Worm (Caenorhabditis elegans): ENCODE data around the gene ten-1.

The ten-1 gene

ce11 chrIII:6856709-6857108 is 36.0 kb downstream of the ten-1 start, which contains the start of gene zak-1:
zak-1 (minus strand) TSS chrIII:6856809.
- TF ChIP-seq mls-2 (tag; optimal IDR thresholded peaks at IDR 0.05) (no peak), lsy-2 (tag; optimal IDR thresholded peaks at IDR 0.05) (no peak), ztf-11 (tag; optimal IDR thresholded peaks at IDR 0.05) (no peak), ham-2 (GFP tag; optimal IDR thresholded peaks at IDR 0.05) (no peak), cnd-1 (tag; optimal IDR thresholded peaks at IDR 0.05) (no peak), ceh-43 (GFP tag; optimal IDR thresholded peaks at IDR 0.05) (no peak), nhr-76 (tag; optimal IDR thresholded peaks at IDR 0.05) (no peak), unc-62 (GFP tag; optimal IDR thresholded peaks at IDR 0.05) (no peak)

ce11 chrIII:6857390-6857848 is 36.7 kb downstream of the ten-1 start:
- no peak for TF ChIP-seq blmp-1 (tag; optimal IDR thresholded peaks at IDR 0.05)
- no peak for TF ChIP-seq mab-5 (tag; optimal IDR thresholded peaks at IDR 0.05)
- TF ChIP-seq tbx-8 (GFP tag; optimal IDR thresholded peaks at IDR 0.05): no peak
- no peak for TF ChIP-seq cnd-1 (tag; optimal IDR thresholded peaks at IDR 0.05)
- TF ChIP-seq elt-1 (tag; optimal IDR thresholded peaks at IDR 0.05; ENCODE audit: borderline replicate concordance, insufficient read depth): no peak
- TF ChIP-seq ceh-43 (GFP tag; optimal IDR thresholded peaks at IDR 0.05): no peak
- TF ChIP-seq zip-8 (tag; optimal IDR thresholded peaks at IDR 0.05): no peak
- TF ChIP-seq nhr-28 (tag; optimal IDR thresholded peaks at IDR 0.05): no peak
- no peak for TF ChIP-seq nhr-76 (tag; optimal IDR thresholded peaks at IDR 0.05)

ce11 chrIII:6859482-6859881 is 38.7 kb downstream of the ten-1 start, which contains the start of gene clec-158:
clec-158 (minus strand) TSS chrIII:6859582.
- TF ChIP-seq lin-13 (tag; optimal IDR thresholded peaks at IDR 0.05): no peak

DNA sequence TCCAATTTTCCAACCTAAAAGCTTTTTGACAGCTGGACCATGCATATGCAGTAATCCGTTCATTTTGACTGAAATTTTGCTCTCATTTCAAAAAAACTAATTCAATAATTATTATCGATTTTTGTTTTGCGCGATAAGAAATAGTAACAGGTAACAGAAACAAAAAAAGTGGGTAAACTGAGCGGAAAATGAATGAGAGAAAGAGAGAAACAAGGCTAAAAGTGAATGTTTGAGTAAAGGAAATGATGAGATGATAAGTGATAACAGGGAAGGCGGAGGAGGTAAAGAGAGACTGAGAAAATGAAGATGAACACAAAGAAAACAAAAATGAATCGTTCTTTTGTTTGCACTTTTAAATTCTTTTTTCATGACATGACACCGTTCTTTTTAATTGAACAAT is 43.2 kb downstream of the ten-1 start, which contains the start of gene sma-3:
sma-3 (minus strand) TSS at position 68 of the 400 bp plus-strand sequence.
- TF ChIP-seq blmp-1 (tag; optimal IDR thresholded peaks at IDR 0.05) (peak; percentile 47), lin-13 (tag; optimal IDR thresholded peaks at IDR 0.05) (no peak), drap-1 (GFP tag; optimal IDR thresholded peaks at IDR 0.05) (no peak)

ce11 chrIII:6869268-6869667 is 48.5 kb downstream of the ten-1 start, which contains the start of the genes cra-1 and kbp-1:
cra-1 (minus strand) TSS chrIII:6869460.
kbp-1 (plus strand) TSS chrIII:6869633.
- TF ChIP-seq mep-1 (tag; optimal IDR thresholded peaks at IDR 0.05): peak; percentile 58
- peak; percentile 11 for TF ChIP-seq lin-13 (tag; optimal IDR thresholded peaks at IDR 0.05)
- peak; percentile 48 for TF ChIP-seq lsy-2 (tag; optimal IDR thresholded peaks at IDR 0.05)
- TF ChIP-seq nhr-76 (tag; optimal IDR thresholded peaks at IDR 0.05): no peak
- no peak for TF ChIP-seq mls-2 (tag; optimal IDR thresholded peaks at IDR 0.05)
- TF ChIP-seq unc-120 (tag; optimal IDR thresholded peaks at IDR 0.05; ENCODE audit: poor library complexity, severe bottlenecking): peak; percentile 85
- no peak for TF ChIP-seq bed-3 (GFP tag; optimal IDR thresholded peaks at IDR 0.05)

ce11 chrIII:6869996-6870395 is 49.3 kb downstream of the ten-1 start, which contains the start of gene K04C2.8:
K04C2.8 (plus strand) TSS chrIII:6870296.
- TF ChIP-seq unc-120 (tag; optimal IDR thresholded peaks at IDR 0.05; ENCODE audit: poor library complexity, severe bottlenecking) (no peak), drap-1 (GFP tag; optimal IDR thresholded peaks at IDR 0.05) (no peak), pha-4 (tag; optimal IDR thresholded peaks at IDR 0.05) (no peak), elt-3 (tag; optimal IDR thresholded peaks at IDR 0.05) (no peak), cnd-1 (tag; optimal IDR thresholded peaks at IDR 0.05) (no peak), nhr-76 (tag; optimal IDR thresholded peaks at IDR 0.05) (no peak), lin-13 (tag; optimal IDR thresholded peaks at IDR 0.05) (no peak), sem-2 (GFP tag; optimal IDR thresholded peaks at IDR 0.05) (no peak), M03D4.4 (tag; optimal IDR thresholded peaks at IDR 0.05) (no peak), nhr-12 (tag; optimal IDR thresholded peaks at IDR 0.05) (no peak), lsy-2 (tag; optimal IDR thresholded peaks at IDR 0.05) (no peak), ceh-39 (tag; optimal IDR thresholded peaks at IDR 0.05) (no peak)

ce11 chrIII:6871067-6871466 is 50.3 kb downstream of the ten-1 start:
- TF ChIP-seq ztf-11 (tag; optimal IDR thresholded peaks at IDR 0.05) (no peak), ces-1 (GFP tag; optimal IDR thresholded peaks at IDR 0.05) (no peak), unc-120 (tag; optimal IDR thresholded peaks at IDR 0.05; ENCODE audit: poor library complexity, severe bottlenecking) (no peak), sptf-1 (tag; optimal IDR thresholded peaks at IDR 0.05) (no peak), lin-32 (GFP tag; optimal IDR thresholded peaks at IDR 0.05) (no peak), unc-39 (tag; optimal IDR thresholded peaks at IDR 0.05) (no peak), elt-3 (tag; optimal IDR thresholded peaks at IDR 0.05) (no peak), mls-2 (tag; optimal IDR thresholded peaks at IDR 0.05) (no peak), flh-1 (GFP tag; optimal IDR thresholded peaks at IDR 0.05) (no peak), nhr-237 (tag; optimal IDR thresholded peaks at IDR 0.05) (no peak), drap-1 (GFP tag; optimal IDR thresholded peaks at IDR 0.05) (no peak)
